Worm (Caenorhabditis elegans): Measurements from ENCODE around the gene Y43F8B.18.

Gene Y43F8B.18

ce11 chrV:19522551-19523137 lies 36.9 kb downstream of the Y43F8B.18 start (continued):
- TF ChIP-seq madf-8 (GFP tag; conservative IDR thresholded peaks at IDR 0.05) = no peak
- peak; percentile 78; the same call in 1 of the 2 replicates for TF ChIP-seq B0336.3 (GFP tag; IDR thresholded peaks at IDR 0.05)
- no peak for TF ChIP-seq aptf-2 (GFP tag; conservative IDR thresholded peaks at IDR 0.05)
- peak; percentile 18 for TF ChIP-seq B0261.1 (tag; optimal IDR thresholded peaks at IDR 0.05)
- TF ChIP-seq lin-26 (GFP tag; IDR thresholded peaks at IDR 0.05) = peak; percentile 48; the same call in 1 of the 2 replicates
- TF ChIP-seq efl-1 (GFP tag; optimal IDR thresholded peaks at IDR 0.05) = no peak
- TF ChIP-seq ceh-79 (tag; optimal IDR thresholded peaks at IDR 0.05) = no peak
- TF ChIP-seq ceh-91 (GFP tag; IDR thresholded peaks at IDR 0.05) = no peak
- peak; percentile 56 for TF ChIP-seq madf-10 (tag; optimal IDR thresholded peaks at IDR 0.05)
- TF ChIP-seq tbp1 (GFP tag; optimal IDR thresholded peaks at IDR 0.05) = peak; percentile 68
- no peak for TF ChIP-seq hmg-20 (GFP tag; IDR thresholded peaks at IDR 0.05)
- TF ChIP-seq cebp-1 (GFP tag; IDR thresholded peaks at IDR 0.05) = no peak; the same call in 1 of the 2 replicates
- peak; percentile 82 for TF ChIP-seq cebp-1 (tag; optimal IDR thresholded peaks at IDR 0.05)
- TF ChIP-seq ccch-3 (GFP tag; optimal IDR thresholded peaks at IDR 0.05) = no peak
- TF ChIP-seq ztf-28 (GFP tag; IDR thresholded peaks at IDR 0.05) = no peak
- no peak for TF ChIP-seq Y53F4B.3 (GFP tag; IDR thresholded peaks at IDR 0.05)
- peak; percentile 100 for TF ChIP-seq atf-7 (tag; optimal IDR thresholded peaks at IDR 0.05)
- no peak for TF ChIP-seq ztf-18 (tag; optimal IDR thresholded peaks at IDR 0.05)
- TF ChIP-seq snpc-3.4 (tag; optimal IDR thresholded peaks at IDR 0.05) = no peak
- TF ChIP-seq ceh-40 (GFP tag; IDR thresholded peaks at IDR 0.05) = no peak
- no peak for TF ChIP-seq sptf-2 (GFP tag; optimal IDR thresholded peaks at IDR 0.05)
- no peak for TF ChIP-seq pha-4 (tag; optimal IDR thresholded peaks at IDR 0.05)
- no peak for TF ChIP-seq hrde-1 (tag; optimal IDR thresholded peaks at IDR 0.05; ENCODE audit: borderline replicate concordance)
- no peak for TF ChIP-seq nfya-1 (tag; optimal IDR thresholded peaks at IDR 0.05; ENCODE audit: borderline replicate concordance, insufficient read depth)
- peak; percentile 83 for TF ChIP-seq dox-1 (GFP tag; IDR thresholded peaks at IDR 0.05)
- TF ChIP-seq lag-1 (GFP tag; IDR thresholded peaks at IDR 0.05) = no peak
- no peak for TF ChIP-seq akir-1 (GFP tag; optimal IDR thresholded peaks at IDR 0.05)
- no peak for TF ChIP-seq dpl-1 (GFP tag; optimal IDR thresholded peaks at IDR 0.05)
- TF ChIP-seq lin-54 (GFP tag; optimal IDR thresholded peaks at IDR 0.05) = peak; percentile 67
- TF ChIP-seq fkh-3 (tag; optimal IDR thresholded peaks at IDR 0.05) = peak; percentile 41
- no peak for TF ChIP-seq mes-4 (tag; optimal IDR thresholded peaks at IDR 0.05)
- TF ChIP-seq egrh-3 (GFP tag; IDR thresholded peaks at IDR 0.05) = peak; percentile 33; the same call in 1 of the 2 replicates
- TF ChIP-seq B0019.2 (GFP tag; conservative IDR thresholded peaks at IDR 0.05) = no peak
- peak; percentile 38; the same call in 1 of the 2 replicates for TF ChIP-seq Y53G8AR.9 (GFP tag; conservative IDR thresholded peaks at IDR 0.05)
- peak in 1 of 2 experiments; percentile 63 for TF ChIP-seq let-607 (tag; optimal IDR thresholded peaks at IDR 0.05)
- peak; percentile 91 for TF ChIP-seq K11D2.4 (GFP tag; IDR thresholded peaks at IDR 0.05)
- TF ChIP-seq Y95B8A.8 (GFP tag; IDR thresholded peaks at IDR 0.05) = no peak
- peak; percentile 87; the same call in 1 of the 2 replicates for TF ChIP-seq pbrm-1 (GFP tag; IDR thresholded peaks at IDR 0.05)
- no peak for TF ChIP-seq nhr-120 (GFP tag; IDR thresholded peaks at IDR 0.05)
- peak; percentile 41; the same call in 1 of the 2 replicates for TF ChIP-seq let-526 (GFP tag; IDR thresholded peaks at IDR 0.05)
- no peak for TF ChIP-seq F55B11.4 (tag; optimal IDR thresholded peaks at IDR 0.05; ENCODE audit: borderline replicate concordance, insufficient read depth)
- TF ChIP-seq ceh-100 (GFP tag; IDR thresholded peaks at IDR 0.05) = peak; percentile 35; the same call in 1 of the 2 replicates
- TF ChIP-seq K12H6.12 (tag; optimal IDR thresholded peaks at IDR 0.05) = peak; percentile 85
- TF ChIP-seq Y79H2A.3 (GFP tag; conservative IDR thresholded peaks at IDR 0.05) = no peak
- 0 out of 2 replicates have a peak, but pooled peaks have one; percentile 72 for TF ChIP-seq Y56A3A.18 (GFP tag; IDR thresholded peaks at IDR 0.05)
- TF ChIP-seq F22D6.2 (tag; optimal IDR thresholded peaks at IDR 0.05) = peak; percentile 0

Data from whole organism, young adult.